Worm (Caenorhabditis elegans): ENCODE data around the gene F19B10.1.

DNA sequence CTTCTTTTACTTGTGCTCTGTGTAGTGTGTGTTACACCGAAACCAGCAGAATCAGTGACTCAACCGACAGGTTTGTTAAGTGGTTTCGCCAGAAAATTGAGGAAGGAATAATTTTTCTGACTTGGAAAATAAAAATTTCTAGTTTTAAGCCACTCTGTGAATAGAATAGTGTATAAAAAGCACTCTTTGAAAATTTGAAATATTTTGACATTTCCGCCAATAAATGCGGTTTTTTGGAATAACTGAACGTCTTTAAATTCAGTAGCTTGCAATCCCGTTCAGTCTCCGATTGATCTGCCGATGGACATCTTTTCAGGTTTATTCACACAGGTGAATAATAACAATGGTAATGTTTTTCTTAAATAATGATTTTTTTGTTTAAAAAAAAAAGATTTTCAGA is 18.5 kb upstream of the F19B10.1 start, which contains the start of gene F19B10.3:
- TF ChIP-seq ets-4 (tag; optimal IDR thresholded peaks at IDR 0.05) = no peak
- no peak for TF ChIP-seq tbx-2 (tag; optimal IDR thresholded peaks at IDR 0.05)
- TF ChIP-seq pha-4 (tag; optimal IDR thresholded peaks at IDR 0.05) = no peak
- TF ChIP-seq lim-6 (tag; optimal IDR thresholded peaks at IDR 0.05) = no peak
- no peak for TF ChIP-seq C08G9.2 (tag; optimal IDR thresholded peaks at IDR 0.05)
- no peak for TF ChIP-seq rnt-1 (tag; optimal IDR thresholded peaks at IDR 0.05)
- no peak for TF ChIP-seq pax-1 (tag; optimal IDR thresholded peaks at IDR 0.05)
